Worm (Caenorhabditis elegans) whole organism, late embryonic: ENCODE measurements around the gene otpl-1.

Source experiments
- F13H6.1 ChIP-seq: sonication (generic microtip); optimal IDR thresholded peaks from 2 replicates; lab custom pipeline; 2016; ENCODE audit warnings: missing genetic modification characterization, missing compliant biosample characterization
- elt-2 ChIP-seq: sonication (generic microtip); optimal IDR thresholded peaks from 2 replicates; lab custom pipeline; 2016; ENCODE audit warnings: missing genetic modification reagents, missing genetic modification characterization, missing compliant biosample characterization
- ets-4 ChIP-seq: sonication (generic microtip); optimal IDR thresholded peaks from 2 replicates; lab custom pipeline; 2016; ENCODE audit warnings: missing genetic modification characterization, missing compliant biosample characterization
- fax-1 ChIP-seq: sonication (generic microtip); optimal IDR thresholded peaks from 2 replicates; lab custom pipeline; 2016; ENCODE audit warnings: missing genotype, missing genetic modification characterization, missing compliant biosample characterization
- nhr-11 ChIP-seq: fragments of 150-350 bp; optimal IDR thresholded peaks from 2 replicates; lab custom pipeline; 2014; ENCODE audit warnings: missing biosample characterization, missing genetic modification characterization
- pha-4 ChIP-seq: fragments of 150-350 bp; optimal IDR thresholded peaks from 2 replicates; lab custom pipeline; 2018; ENCODE audit warnings: missing biosample characterization, missing genetic modification reagents, missing genetic modification characterization
- sdc-2 ChIP-seq: sonication (generic microtip); optimal IDR thresholded peaks from 2 replicates; lab custom pipeline; 2016; ENCODE audit warnings: missing genotype, missing genetic modification characterization, missing compliant biosample characterization
- syd-9 ChIP-seq: sonication (generic microtip); optimal IDR thresholded peaks from 2 replicates; lab custom pipeline; 2016; ENCODE audit warnings: mild to moderate bottlenecking, missing genetic modification characterization, moderate library complexity, missing compliant biosample characterization
- ttx-3 ChIP-seq: sonication (generic microtip); optimal IDR thresholded peaks from 2 replicates; lab custom pipeline; 2016; ENCODE audit warnings: missing genetic modification reagents, missing genetic modification characterization, missing compliant biosample characterization
- zip-5 ChIP-seq: sonication (generic microtip); optimal IDR thresholded peaks from 2 replicates; lab custom pipeline; 2016; ENCODE audit warnings: missing genetic modification characterization, missing compliant biosample characterization
- ztf-16 ChIP-seq: sonication (generic microtip); optimal IDR thresholded peaks from 2 replicates; lab custom pipeline; 2017; ENCODE audit warnings: missing genetic modification characterization, missing compliant biosample characterization

- TF ChIP-seq pha-4 (tag; lab: Kevin White, UChicago): no peak
- no peak for TF ChIP-seq F13H6.1 (tag; lab: Kevin White, UChicago)
- TF ChIP-seq zip-5 (tag; lab: Kevin White, UChicago): no peak
- TF ChIP-seq ztf-16 (tag; lab: Kevin White, UChicago): no peak
- no peak for TF ChIP-seq sdc-2 (tag; lab: Kevin White, UChicago)
- no peak for TF ChIP-seq syd-9
- no peak for TF ChIP-seq nhr-11 (tag; lab: Kevin White, UChicago)
- no peak for TF ChIP-seq ets-4 (tag; lab: Kevin White, UChicago)
- TF ChIP-seq elt-2 (tag; lab: Kevin White, UChicago): no peak
- no peak for TF ChIP-seq fax-1
- TF ChIP-seq ttx-3: no peak
Observed at ce11 chrIV:3608547-3609222, 39.9 kb downstream of the otpl-1 start.
